Worm (Caenorhabditis elegans) whole organism, L4/young adult: Measurements from ENCODE around the gene F46C5.6.

Experiments used
- W03F9.2 ChIP-seq: fragments of 150-350 bp; optimal IDR thresholded peaks from 2 replicates; lab custom pipeline; 2014; ENCODE audit warnings: missing biosample characterization, missing genetic modification characterization
- dao-5 ChIP-seq: sonication (generic microtip); optimal IDR thresholded peaks from 2 replicates; lab custom pipeline; 2016; ENCODE audit warnings: missing genotype, missing genetic modification characterization, moderate library complexity, missing compliant biosample characterization
- him-1 ChIP-seq: sonication (generic microtip); optimal IDR thresholded peaks from 2 replicates; lab custom pipeline; 2016; ENCODE audit warnings: missing genotype, missing genetic modification reagents, missing genetic modification characterization, missing compliant biosample characterization

- no peak for TF ChIP-seq him-1
- TF ChIP-seq W03F9.2 (tag; lab: Kevin White, UChicago) = peak; percentile 28
- no peak for TF ChIP-seq dao-5 (tag; lab: Kevin White, UChicago)
Observed at ce11 chrII:8884262-8884949, 40.1 kb upstream of the F46C5.6 start, which contains the start of the genes T07D4.5 and ddx-19.
